Worm (Caenorhabditis elegans) whole organism, midembryonic: Measurements from ENCODE around the gene K04G11.3.

Experiments used
- T22C8.4 ChIP-seq: fragments of 200-800 bp; sonication (Bioruptor generic); IDR thresholded peaks from 2 replicates; pipeline ENCODE4 v1.3.6; 2022; ENCODE audit warnings: missing genetic modification characterization, missing compliant biosample characterization
- cog-1 ChIP-seq: sonication (generic microtip); optimal IDR thresholded peaks from 2 replicates; lab custom pipeline; 2016; ENCODE audit warnings: missing genetic modification characterization, missing compliant biosample characterization
- flt-1 ChIP-seq: fragments of 200-800 bp; sonication (Bioruptor generic); IDR thresholded peaks from 2 replicates; pipeline ENCODE4 v1.3.6; 2022; ENCODE audit warnings: missing genetic modification characterization, missing compliant biosample characterization
- klf-2 ChIP-seq: fragments of 200-800 bp; sonication (Bioruptor generic); conservative IDR thresholded peaks from 2 replicates; pipeline ENCODE4 v1.3.6; 2022; ENCODE audit warnings: missing genetic modification reagents, missing genetic modification characterization, missing compliant biosample characterization
- med-1 ChIP-seq: sonication (generic microtip); optimal IDR thresholded peaks from 2 replicates; lab custom pipeline; 2017; ENCODE audit warnings: missing genetic modification characterization, mild to moderate bottlenecking, missing compliant biosample characterization, antibody characterized with exemption, missing genetic modification reagents; ENCODE audit not compliant: insufficient read depth
- ref-1 ChIP-seq: fragments of 200-800 bp; sonication (Bioruptor generic); conservative IDR thresholded peaks from 2 replicates; pipeline ENCODE4 v1.3.6; 2022; ENCODE audit warnings: missing genetic modification reagents, missing genetic modification characterization, missing compliant biosample characterization
- tab-1 ChIP-seq: fragments of 200-800 bp; sonication (Bioruptor generic); IDR thresholded peaks from 2 replicates; pipeline ENCODE4 v1.3.6; 2022; ENCODE audit warnings: missing genetic modification characterization, missing compliant biosample characterization
- ztf-23 ChIP-seq: fragments of 200-800 bp; sonication (Bioruptor generic); IDR thresholded peaks from 2 replicates; pipeline ENCODE4 v1.3.6; 2022; ENCODE audit warnings: missing genetic modification reagents, missing genetic modification characterization, missing compliant biosample characterization
- ztf-29 ChIP-seq: fragments of 200-800 bp; sonication (Bioruptor generic); IDR thresholded peaks from 2 replicates; pipeline ENCODE4 v1.3.6; 2022; ENCODE audit warnings: missing genetic modification reagents, missing genetic modification characterization, missing compliant biosample characterization

The K04G11.3 gene

ce11 chrX:14326578-14326977, 20.9 kb downstream of the K04G11.3 start:
- no peak for TF ChIP-seq med-1 (GFP tag; lab: Kevin White, UChicago)
- no peak for TF ChIP-seq cog-1 (tag; lab: Kevin White, UChicago)
- TF ChIP-seq klf-2 (GFP tag; lab: Robert Waterston, UW), result no peak
- no peak for TF ChIP-seq ztf-29 (GFP tag; lab: Robert Waterston, UW)
- no peak for TF ChIP-seq flt-1 (GFP tag; lab: Robert Waterston, UW)
- TF ChIP-seq T22C8.4 (GFP tag; lab: Robert Waterston, UW), result no peak

DNA sequence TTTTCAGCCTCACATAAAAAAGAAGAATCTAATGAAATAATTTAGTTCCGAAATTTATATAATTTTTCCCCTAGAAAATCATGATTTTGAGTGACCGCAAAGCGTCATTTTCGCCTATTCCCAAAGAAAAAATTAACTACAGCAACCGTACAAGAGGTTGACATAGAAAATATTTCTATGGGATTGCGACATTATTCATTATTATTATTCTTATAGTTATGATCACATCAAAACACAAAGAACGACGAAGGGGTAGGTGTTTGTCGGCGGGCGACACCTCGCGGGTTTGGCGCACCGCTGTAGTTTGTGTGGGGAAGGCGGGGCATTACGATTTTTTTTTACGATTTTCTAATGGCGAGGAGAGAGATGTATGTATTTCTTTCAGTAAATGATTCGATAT, 23.2 kb downstream of the K04G11.3 start:
- no peak for TF ChIP-seq T22C8.4 (GFP tag; lab: Robert Waterston, UW)
- TF ChIP-seq flt-1 (GFP tag; lab: Robert Waterston, UW), result no peak
- TF ChIP-seq med-1 (GFP tag; lab: Kevin White, UChicago), result no peak
- no peak for TF ChIP-seq ztf-29 (GFP tag; lab: Robert Waterston, UW)
- no peak for TF ChIP-seq ref-1 (GFP tag; lab: Robert Waterston, UW)
- no peak for TF ChIP-seq tab-1
- TF ChIP-seq ztf-23 (GFP tag; lab: Robert Waterston, UW), result no peak

DNA sequence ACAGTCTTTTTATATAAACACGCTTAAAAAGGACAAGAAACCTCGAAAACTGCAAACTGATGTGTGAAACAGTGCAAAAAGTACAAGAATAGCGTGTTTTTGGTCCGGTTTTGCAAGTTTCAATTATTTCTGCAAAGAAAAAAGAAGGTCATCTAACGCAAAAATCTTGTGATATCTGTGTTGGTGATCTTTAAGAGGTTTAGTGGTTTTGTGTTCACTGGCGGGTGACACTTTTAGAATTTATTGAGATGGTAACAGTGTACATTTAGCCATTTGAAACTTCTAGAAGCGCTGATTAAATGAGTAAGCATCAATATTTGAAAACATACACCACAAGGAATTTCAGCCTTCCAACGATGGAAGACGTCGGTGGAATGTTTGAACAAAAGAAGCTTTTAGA, 24.7 kb downstream of the K04G11.3 start:
- TF ChIP-seq ztf-29 (GFP tag; lab: Robert Waterston, UW) (no peak), tab-1 (no peak), T22C8.4 (GFP tag; lab: Robert Waterston, UW) (no peak), cog-1 (tag; lab: Kevin White, UChicago) (no peak), klf-2 (GFP tag; lab: Robert Waterston, UW) (no peak), ztf-23 (GFP tag; lab: Robert Waterston, UW) (no peak), ref-1 (GFP tag; lab: Robert Waterston, UW) (no peak), flt-1 (GFP tag; lab: Robert Waterston, UW) (no peak), med-1 (GFP tag; lab: Kevin White, UChicago) (no peak)

DNA sequence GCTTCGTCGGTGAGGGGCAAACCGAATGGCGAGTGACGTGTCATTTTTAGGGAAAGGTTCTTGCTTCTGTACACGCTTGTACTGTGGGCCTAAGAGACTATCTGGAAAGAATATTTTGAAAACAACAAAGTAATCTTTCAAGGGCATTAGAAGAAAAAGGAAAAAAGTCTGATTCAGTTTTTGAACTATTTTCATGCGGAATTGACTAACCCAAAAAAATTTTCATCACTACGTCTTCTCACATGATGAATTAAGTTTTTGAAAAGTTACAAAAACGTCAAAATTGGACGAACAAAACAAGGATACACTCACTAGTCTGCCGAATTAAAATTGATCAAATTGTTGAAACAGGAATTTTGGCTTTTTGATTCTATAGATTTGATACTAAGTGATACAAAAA, 27.2 kb downstream of the K04G11.3 start, which contains the start of gene C11H1.9:
TSS of gene C11H1.9 (minus strand) at position 101 of the 400 bp plus-strand sequence.
- TF ChIP-seq ztf-29 (GFP tag; lab: Robert Waterston, UW) (no peak), tab-1 (no peak), ref-1 (GFP tag; lab: Robert Waterston, UW) (no peak), T22C8.4 (GFP tag; lab: Robert Waterston, UW) (no peak), flt-1 (GFP tag; lab: Robert Waterston, UW) (no peak), klf-2 (GFP tag; lab: Robert Waterston, UW) (no peak), cog-1 (tag; lab: Kevin White, UChicago) (no peak)

DNA sequence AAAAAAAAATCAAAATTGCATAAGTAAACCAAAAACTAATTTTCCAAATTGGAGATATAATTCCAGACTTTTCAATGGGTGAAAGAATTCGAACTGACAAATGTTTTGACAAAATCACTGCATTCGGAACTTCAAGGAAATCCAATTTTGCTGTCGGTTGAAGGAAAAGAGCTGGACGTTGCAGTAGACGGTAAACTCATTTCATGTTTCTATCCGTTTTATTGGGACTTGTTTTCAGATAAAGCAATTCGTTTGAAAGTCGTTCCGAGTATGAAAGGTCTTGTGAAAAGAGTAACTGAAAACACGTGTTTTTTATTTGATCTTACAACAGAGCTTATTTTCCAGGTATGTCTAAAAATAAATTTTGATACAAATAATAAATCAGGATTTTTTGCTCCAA, 31.3 kb downstream of the K04G11.3 start:
- TF ChIP-seq ref-1 (GFP tag; lab: Robert Waterston, UW) (no peak), med-1 (GFP tag; lab: Kevin White, UChicago) (no peak), ztf-23 (GFP tag; lab: Robert Waterston, UW) (no peak)

DNA sequence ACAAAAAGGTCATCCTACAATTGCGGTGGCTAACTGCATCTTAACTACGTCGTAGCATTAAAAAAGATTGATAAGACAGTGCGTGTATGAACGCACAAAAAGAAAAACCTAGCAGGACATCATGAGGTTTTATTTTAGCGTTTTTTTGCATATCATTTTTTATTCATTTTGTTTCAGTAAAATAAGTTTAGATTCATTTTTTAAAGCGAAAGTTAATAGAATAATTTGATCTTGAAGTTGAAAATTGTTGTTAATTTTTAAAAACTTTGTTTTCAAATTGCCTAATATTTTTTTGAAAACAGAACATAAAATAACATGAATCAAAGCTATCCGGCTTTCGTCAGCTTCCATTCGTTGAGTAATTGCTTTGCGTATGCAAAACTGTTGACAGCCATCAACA, 33.8 kb downstream of the K04G11.3 start, which contains the start of gene prx-1:
TSS of gene prx-1 (plus strand) at position 301 of the 400 bp plus-strand sequence.
- no peak for TF ChIP-seq ztf-23 (GFP tag; lab: Robert Waterston, UW)
- no peak for TF ChIP-seq klf-2 (GFP tag; lab: Robert Waterston, UW)
- TF ChIP-seq cog-1 (tag; lab: Kevin White, UChicago), result no peak
- TF ChIP-seq T22C8.4 (GFP tag; lab: Robert Waterston, UW), result no peak
- no peak for TF ChIP-seq flt-1 (GFP tag; lab: Robert Waterston, UW)
- TF ChIP-seq ztf-29 (GFP tag; lab: Robert Waterston, UW), result no peak
- no peak for TF ChIP-seq med-1 (GFP tag; lab: Kevin White, UChicago)
- no peak for TF ChIP-seq ref-1 (GFP tag; lab: Robert Waterston, UW)
- TF ChIP-seq tab-1, result no peak

ce11 chrX:14312416-14312815, 35.1 kb downstream of the K04G11.3 start:
- 0 out of 2 replicates have a peak, but pooled peaks have one; percentile 48 for TF ChIP-seq flt-1 (GFP tag; lab: Robert Waterston, UW)
- 0 out of 2 replicates have a peak, but pooled peaks have one; percentile 5 for TF ChIP-seq klf-2 (GFP tag; lab: Robert Waterston, UW)
- peak; percentile 79 for TF ChIP-seq cog-1 (tag; lab: Kevin White, UChicago)
- no peak for TF ChIP-seq med-1 (GFP tag; lab: Kevin White, UChicago)
- TF ChIP-seq ztf-29 (GFP tag; lab: Robert Waterston, UW), result peak; percentile 44; the same call in 1 of the 2 replicates
- no peak for TF ChIP-seq ref-1 (GFP tag; lab: Robert Waterston, UW)
- no peak for TF ChIP-seq ztf-23 (GFP tag; lab: Robert Waterston, UW)
- no peak for TF ChIP-seq T22C8.4 (GFP tag; lab: Robert Waterston, UW)
- TF ChIP-seq tab-1, result 0 out of 2 replicates have a peak, but pooled peaks have one; percentile 64

- TF ChIP-seq ref-1 (GFP tag; lab: Robert Waterston, UW), result no peak
- TF ChIP-seq flt-1 (GFP tag; lab: Robert Waterston, UW), result no peak
- TF ChIP-seq ztf-23 (GFP tag; lab: Robert Waterston, UW), result no peak
- no peak for TF ChIP-seq med-1 (GFP tag; lab: Kevin White, UChicago)
- TF ChIP-seq T22C8.4 (GFP tag; lab: Robert Waterston, UW), result no peak
- TF ChIP-seq klf-2 (GFP tag; lab: Robert Waterston, UW), result no peak
- no peak for TF ChIP-seq ztf-29 (GFP tag; lab: Robert Waterston, UW)
- no peak for TF ChIP-seq tab-1
- TF ChIP-seq cog-1 (tag; lab: Kevin White, UChicago), result no peak
Observed at ce11 chrX:14311583-14311982, 35.9 kb downstream of the K04G11.3 start, which contains the start of gene mgrn-1. Gene mgrn-1 (minus strand): TSS chrX:14311683.

- TF ChIP-seq med-1 (GFP tag; lab: Kevin White, UChicago), result no peak
- no peak for TF ChIP-seq ztf-29 (GFP tag; lab: Robert Waterston, UW)
- TF ChIP-seq ztf-23 (GFP tag; lab: Robert Waterston, UW), result no peak
- TF ChIP-seq klf-2 (GFP tag; lab: Robert Waterston, UW), result no peak
- TF ChIP-seq cog-1 (tag; lab: Kevin White, UChicago), result no peak
- no peak for TF ChIP-seq ref-1 (GFP tag; lab: Robert Waterston, UW)
- TF ChIP-seq flt-1 (GFP tag; lab: Robert Waterston, UW), result no peak
Observed at ce11 chrX:14309656-14310055, 37.8 kb downstream of the K04G11.3 start.
